Fruit fly (Drosophila melanogaster): Measurements from ENCODE around the gene Lasp.

Lasp gene

dm6 chr3L:16667663-16668465 is 43.6 kb downstream of the Lasp start, which contains the start of gene Galphaf:
Galphaf (minus strand) TSS chr3L:16667934.
- no peak for TF ChIP-seq CG8478 (optimal IDR thresholded peaks at IDR 0.05)
- no peak for TF ChIP-seq CTCF (optimal IDR thresholded peaks at IDR 0.05)

- no peak for TF ChIP-seq CTCF (optimal IDR thresholded peaks at IDR 0.05)
- TF ChIP-seq CG8478 (optimal IDR thresholded peaks at IDR 0.05): no peak
These were observed 45.0 kb downstream of the Lasp start for dm6 chr3L:16666429-16667005.

dm6 chr3L:16664146-16664722 is 47.2 kb downstream of the Lasp start:
- TF ChIP-seq CTCF (optimal IDR thresholded peaks at IDR 0.05): no peak
- TF ChIP-seq CG8478 (optimal IDR thresholded peaks at IDR 0.05): no peak

- TF ChIP-seq CTCF (optimal IDR thresholded peaks at IDR 0.05) (peak in 1 of 2 experiments; percentile 50), CG8478 (optimal IDR thresholded peaks at IDR 0.05) (no peak)
These were observed 50.0 kb downstream of the Lasp start, which contains the start of gene Baldspot for dm6 chr3L:16661167-16662109. Baldspot (minus strand) TSS chr3L:16661615.

dm6 chr3L:16659959-16660870 is 51.3 kb downstream of the Lasp start:
- TF ChIP-seq CG8478 (optimal IDR thresholded peaks at IDR 0.05): no peak

dm6 chr3L:16659099-16659498 is 52.4 kb downstream of the Lasp start:
- TF ChIP-seq CTCF (optimal IDR thresholded peaks at IDR 0.05) (no peak), CG8478 (optimal IDR thresholded peaks at IDR 0.05) (no peak)

- TF ChIP-seq CTCF (optimal IDR thresholded peaks at IDR 0.05) (no peak), CG8478 (optimal IDR thresholded peaks at IDR 0.05) (no peak)
These were observed 54.5 kb downstream of the Lasp start for dm6 chr3L:16657014-16657413.

dm6 chr3L:16653679-16654078 is 57.8 kb downstream of the Lasp start:
- TF ChIP-seq CG8478 (optimal IDR thresholded peaks at IDR 0.05): no peak
- TF ChIP-seq CTCF (optimal IDR thresholded peaks at IDR 0.05): no peak

dm6 chr3L:16652531-16652930 is 58.9 kb downstream of the Lasp start:
- no peak for TF ChIP-seq CG8478 (optimal IDR thresholded peaks at IDR 0.05)
- TF ChIP-seq CTCF (optimal IDR thresholded peaks at IDR 0.05): no peak

- TF ChIP-seq CG8478 (optimal IDR thresholded peaks at IDR 0.05) (no peak), CTCF (optimal IDR thresholded peaks at IDR 0.05) (no peak)
These were observed 60.4 kb downstream of the Lasp start for dm6 chr3L:16651127-16651526.

dm6 chr3L:16650078-16650477 is 61.4 kb downstream of the Lasp start:
- TF ChIP-seq CTCF (optimal IDR thresholded peaks at IDR 0.05): no peak
- TF ChIP-seq CG8478 (optimal IDR thresholded peaks at IDR 0.05): no peak

- TF ChIP-seq CTCF (optimal IDR thresholded peaks at IDR 0.05): peak; percentile 76 to 78
- TF ChIP-seq CG8478 (optimal IDR thresholded peaks at IDR 0.05): no peak
These were observed 63.8 kb downstream of the Lasp start, which contains the start of gene Abl for dm6 chr3L:16647578-16648113. Abl (minus strand) TSS chr3L:16647882.

dm6 chr3L:16646865-16647459 is 64.5 kb downstream of the Lasp start:
- TF ChIP-seq CG8478 (optimal IDR thresholded peaks at IDR 0.05) (no peak), CTCF (optimal IDR thresholded peaks at IDR 0.05) (no peak)

Measured in S2 (cell line).